Fruit fly (Drosophila melanogaster) whole organism, embryonic: ENCODE measurements around the gene swa.
A peak's percentile ranks its signal among the peaks of the same experiment; 100 is the strongest.

ENCODE experiments used
- BEAF-32 ChIP-seq: fragments of 200-800 bp; sonication (Bioruptor generic); optimal IDR thresholded peaks from 3 replicates; lab custom pipeline; 2017; ENCODE audit warnings: missing biosample characterization, missing genetic modification characterization, mild to moderate bottlenecking, moderate library complexity, missing genetic modification reagents
- Bgb ChIP-seq: fragments of 200-800 bp; sonication (Bioruptor generic); IDR thresholded peaks from 2 replicates; pipeline ENCODE4 v1.3.6; 2022; ENCODE audit warnings: missing biosample characterization, missing genetic modification characterization; ENCODE audit not compliant: partially characterized antibody
- CG10209 ChIP-seq: fragments of 200-800 bp; sonication (Bioruptor generic); optimal IDR thresholded peaks from 3 replicates; lab custom pipeline; 2017; ENCODE audit warnings: missing biosample characterization, mild to moderate bottlenecking, missing genetic modification characterization, missing genetic modification reagents
- CG11696 ChIP-seq: fragments of 200-800 bp; sonication (Bioruptor generic); IDR thresholded peaks from 2 replicates; pipeline ENCODE4 v1.3.6; 2022; ENCODE audit warnings: missing biosample characterization, missing genetic modification characterization
- CG14710 ChIP-seq: fragments of 200-800 bp; sonication (Bioruptor generic); optimal IDR thresholded peaks from 3 replicates; lab custom pipeline; 2019; ENCODE audit warnings: missing biosample characterization, mild to moderate bottlenecking, missing genetic modification characterization, moderate library complexity
- CG15011 ChIP-seq: fragments of 200-800 bp; sonication (Bioruptor generic); optimal IDR thresholded peaks from 3 replicates; lab custom pipeline; 2018; ENCODE audit warnings: missing biosample characterization, mild to moderate bottlenecking, missing genetic modification characterization
- CG15601 ChIP-seq: fragments of 200-800 bp; sonication (Bioruptor generic); optimal IDR thresholded peaks from 3 replicates; lab custom pipeline; 2019; ENCODE audit warnings: missing biosample characterization, mild to moderate bottlenecking, missing genetic modification characterization, moderate library complexity
- CG15696 ChIP-seq: fragments of 200-800 bp; sonication (Bioruptor generic); optimal IDR thresholded peaks from 2 replicates; lab custom pipeline; 2019; ENCODE audit warnings: missing biosample characterization, mild to moderate bottlenecking, missing genetic modification characterization, moderate library complexity
- CG17328 ChIP-seq: fragments of 200-800 bp; sonication (Bioruptor generic); IDR thresholded peaks from 2 replicates; pipeline ENCODE4 v1.3.6; 2022; ENCODE audit warnings: missing biosample characterization, missing genetic modification characterization
- CG17802 ChIP-seq: fragments of 200-800 bp; sonication (Bioruptor generic); optimal IDR thresholded peaks from 2 replicates; lab custom pipeline; 2018; ENCODE audit warnings: missing biosample characterization, mild to moderate bottlenecking, missing genetic modification characterization, moderate library complexity
- CG18011 ChIP-seq: fragments of 200-800 bp; sonication (Bioruptor generic); optimal IDR thresholded peaks from 2 replicates; lab custom pipeline; 2017; ENCODE audit warnings: missing biosample characterization, missing genetic modification characterization, mild to moderate bottlenecking, moderate library complexity, missing genotype
- CG18619 ChIP-seq: fragments of 200-800 bp; sonication (Bioruptor generic); optimal IDR thresholded peaks from 3 replicates; lab custom pipeline; 2017; ENCODE audit warnings: missing biosample characterization, mild to moderate bottlenecking, missing genetic modification characterization
- CG2712 ChIP-seq: fragments of 200-800 bp; optimal IDR thresholded peaks from 3 replicates; lab custom pipeline; 2019; ENCODE audit warnings: missing biosample characterization, mild to moderate bottlenecking, missing genetic modification characterization, moderate library complexity
- CG2875 ChIP-seq: fragments of 200-800 bp; sonication (Bioruptor generic); optimal IDR thresholded peaks from 2 replicates; lab custom pipeline; 2017; ENCODE audit warnings: missing biosample characterization, mild to moderate bottlenecking, missing genetic modification characterization, missing genetic modification reagents
- CG31224 ChIP-seq: fragments of 200-800 bp; sonication (Bioruptor generic); IDR thresholded peaks from 2 replicates; pipeline ENCODE4 v1.3.6; 2022; ENCODE audit warnings: missing biosample characterization, missing genetic modification characterization
- CG7556 ChIP-seq: fragments of 200-800 bp; sonication (Bioruptor generic); optimal IDR thresholded peaks from 2 replicates; lab custom pipeline; 2017; ENCODE audit warnings: missing biosample characterization, mild to moderate bottlenecking, missing genetic modification characterization
- CG7928 ChIP-seq: fragments of 200-800 bp; sonication (Bioruptor generic); optimal IDR thresholded peaks from 2 replicates; lab custom pipeline; 2017; ENCODE audit warnings: missing biosample characterization, mild to moderate bottlenecking, missing genetic modification characterization
- CG9215 ChIP-seq: fragments of 200-800 bp; sonication (Bioruptor generic); IDR thresholded peaks from 2 replicates; pipeline ENCODE4 v1.3.6; 2022; ENCODE audit warnings: missing biosample characterization, missing genetic modification characterization
- D ChIP-seq, 2 experiments: fragments of 200-800 bp in 1 of 2; fragments of >200 bp in 1 of 2; sonication (Bioruptor generic) in 1 of 2; optimal IDR thresholded peaks; 2 replicates in 1 of 2; 3 replicates in 1 of 2; lab custom pipeline; 2017; ENCODE audit warnings: mild to moderate bottlenecking in 1 of 2, missing biosample characterization in 1 of 2, missing genetic modification characterization in 1 of 2, missing genetic modification reagents in 1 of 2
- D19B ChIP-seq: fragments of 200-800 bp; sonication (Bioruptor generic); optimal IDR thresholded peaks from 2 replicates; lab custom pipeline; 2017; ENCODE audit warnings: missing biosample characterization, mild to moderate bottlenecking, missing genetic modification characterization
- Dad ChIP-seq: fragments of 200-800 bp; sonication (Bioruptor generic); optimal IDR thresholded peaks from 3 replicates; lab custom pipeline; 2016; ENCODE audit warnings: missing biosample characterization, missing genetic modification characterization
- Fer1 ChIP-seq: fragments of 200-800 bp; sonication (Bioruptor generic); optimal IDR thresholded peaks from 2 replicates; lab custom pipeline; 2017; ENCODE audit warnings: missing biosample characterization, mild to moderate bottlenecking, missing genetic modification characterization
- H2.0 ChIP-seq: fragments of 200-800 bp; sonication (Bioruptor generic); IDR thresholded peaks from 2 replicates; pipeline ENCODE4 v1.3.6; 2022; ENCODE audit warnings: missing biosample characterization, missing genetic modification characterization
- Hand ChIP-seq: fragments of 200-800 bp; sonication (Bioruptor generic); optimal IDR thresholded peaks from 2 replicates; lab custom pipeline; 2017; ENCODE audit warnings: mild to moderate bottlenecking, missing biosample characterization, missing genetic modification reagents, missing genetic modification characterization
- Lim3 ChIP-seq: fragments of 200-800 bp; sonication (Bioruptor generic); IDR thresholded peaks from 2 replicates; pipeline ENCODE4 v1.3.6; 2022; ENCODE audit warnings: missing biosample characterization, missing genetic modification characterization
- MESR4 ChIP-seq: fragments of 200-800 bp; sonication (Bioruptor generic); optimal IDR thresholded peaks from 2 replicates; lab custom pipeline; 2018; ENCODE audit warnings: missing biosample characterization, mild to moderate bottlenecking, missing genetic modification characterization, moderate library complexity
- Rfx ChIP-seq: fragments of 200-800 bp; sonication (Bioruptor generic); IDR thresholded peaks from 2 replicates; pipeline ENCODE4 v1.3.6; 2022; ENCODE audit warnings: missing biosample characterization, missing genetic modification characterization
- Rx ChIP-seq: fragments of 200-800 bp; sonication (Bioruptor generic); IDR thresholded peaks from 2 replicates; pipeline ENCODE4 v1.3.6; 2022; ENCODE audit warnings: missing biosample characterization, missing genetic modification characterization
- Side ChIP-seq: fragments of 200-800 bp; sonication (Bioruptor generic); optimal IDR thresholded peaks from 2 replicates; lab custom pipeline; 2016; ENCODE audit warnings: missing biosample characterization, missing genetic modification characterization
- YL-1 ChIP-seq: fragments of 200-800 bp; sonication (Bioruptor generic); optimal IDR thresholded peaks from 3 replicates; lab custom pipeline; 2017; ENCODE audit warnings: missing biosample characterization, mild to moderate bottlenecking, missing genetic modification characterization
- bab2 ChIP-seq: fragments of 200-800 bp; sonication (Bioruptor generic); optimal IDR thresholded peaks from 2 replicates; lab custom pipeline; 2016; ENCODE audit warnings: missing biosample characterization, missing genetic modification characterization
- caup ChIP-seq: fragments of 200-800 bp; sonication (Bioruptor generic); optimal IDR thresholded peaks from 3 replicates; lab custom pipeline; 2017; ENCODE audit warnings: missing biosample characterization, mild to moderate bottlenecking, missing genetic modification characterization, moderate library complexity; ENCODE audit not compliant: severe bottlenecking
- chif ChIP-seq, 2 experiments: fragments of 200-800 bp; sonication (Bioruptor generic); optimal IDR thresholded peaks; 3 replicates each; lab custom pipeline; 2016; ENCODE audit warnings: missing biosample characterization in 2 of 2, missing genetic modification characterization in 2 of 2
- cwo ChIP-seq: fragments of 200-800 bp; sonication (Bioruptor generic); optimal IDR thresholded peaks from 3 replicates; lab custom pipeline; 2017; ENCODE audit warnings: missing biosample characterization, missing genetic modification characterization, mild to moderate bottlenecking, moderate library complexity, missing genetic modification reagents
- emc ChIP-seq: fragments of 200-800 bp; sonication (Bioruptor generic); optimal IDR thresholded peaks from 2 replicates; lab custom pipeline; 2016; ENCODE audit warnings: missing biosample characterization, missing genetic modification characterization
- eyg ChIP-seq: fragments of 200-800 bp; sonication (Bioruptor generic); optimal IDR thresholded peaks from 3 replicates; lab custom pipeline; 2016; ENCODE audit warnings: missing biosample characterization, missing genetic modification characterization
- gcm ChIP-seq: fragments of 200-800 bp; sonication (Bioruptor generic); optimal IDR thresholded peaks from 2 replicates; lab custom pipeline; 2019; ENCODE audit warnings: missing biosample characterization, mild to moderate bottlenecking, missing genetic modification characterization, moderate library complexity
- gsb ChIP-seq: fragments of 200-800 bp; sonication (Bioruptor generic); IDR thresholded peaks from 2 replicates; pipeline ENCODE4 v1.3.6; 2022; ENCODE audit warnings: missing biosample characterization, missing genetic modification characterization
- kah ChIP-seq: fragments of 200-800 bp; sonication (Bioruptor generic); optimal IDR thresholded peaks from 2 replicates; lab custom pipeline; 2018; ENCODE audit warnings: missing biosample characterization, mild to moderate bottlenecking, missing genetic modification characterization
- ken ChIP-seq: fragments of 200-800 bp; sonication (Bioruptor generic); IDR thresholded peaks from 3 replicates; pipeline ENCODE4 v1.3.6; 2022; ENCODE audit warnings: missing biosample characterization, missing genetic modification characterization
- kni ChIP-seq: fragments of 200-800 bp; sonication (Bioruptor generic); optimal IDR thresholded peaks from 3 replicates; lab custom pipeline; 2017; ENCODE audit warnings: mild to moderate bottlenecking, missing biosample characterization, missing genetic modification reagents, missing genetic modification characterization
- nerfin-2 ChIP-seq: fragments of 200-800 bp; sonication (Bioruptor generic); IDR thresholded peaks from 2 replicates; pipeline ENCODE4 v1.3.6; 2022; ENCODE audit warnings: missing biosample characterization, missing genetic modification characterization; ENCODE audit not compliant: partially characterized antibody
- nom ChIP-seq: fragments of 200-800 bp; sonication (Bioruptor generic); optimal IDR thresholded peaks from 2 replicates; lab custom pipeline; 2017; ENCODE audit warnings: missing biosample characterization, missing genetic modification characterization, mild to moderate bottlenecking, moderate library complexity, missing genetic modification reagents
- onecut ChIP-seq: fragments of 200-800 bp; sonication (Bioruptor generic); IDR thresholded peaks from 2 replicates; pipeline ENCODE4 v1.3.6; 2022; ENCODE audit warnings: missing biosample characterization, missing genetic modification characterization
- pb ChIP-seq: fragments of 200-800 bp; sonication (Bioruptor generic); optimal IDR thresholded peaks from 3 replicates; lab custom pipeline; 2016; ENCODE audit warnings: missing biosample characterization, missing genetic modification characterization
- scrt ChIP-seq: fragments of 200-800 bp; sonication (Bioruptor generic); optimal IDR thresholded peaks from 2 replicates; lab custom pipeline; 2018; ENCODE audit warnings: missing biosample characterization, mild to moderate bottlenecking, missing genetic modification characterization, moderate library complexity
- stc ChIP-seq: fragments of 200-800 bp; sonication (Bioruptor generic); IDR thresholded peaks from 2 replicates; pipeline ENCODE4 v1.3.6; 2022; ENCODE audit warnings: missing biosample characterization, missing genetic modification characterization
- tx ChIP-seq: fragments of 200-800 bp; sonication (Bioruptor generic); optimal IDR thresholded peaks from 2 replicates; lab custom pipeline; 2016; ENCODE audit warnings: missing biosample characterization, missing genetic modification characterization

Gene swa

DNA sequence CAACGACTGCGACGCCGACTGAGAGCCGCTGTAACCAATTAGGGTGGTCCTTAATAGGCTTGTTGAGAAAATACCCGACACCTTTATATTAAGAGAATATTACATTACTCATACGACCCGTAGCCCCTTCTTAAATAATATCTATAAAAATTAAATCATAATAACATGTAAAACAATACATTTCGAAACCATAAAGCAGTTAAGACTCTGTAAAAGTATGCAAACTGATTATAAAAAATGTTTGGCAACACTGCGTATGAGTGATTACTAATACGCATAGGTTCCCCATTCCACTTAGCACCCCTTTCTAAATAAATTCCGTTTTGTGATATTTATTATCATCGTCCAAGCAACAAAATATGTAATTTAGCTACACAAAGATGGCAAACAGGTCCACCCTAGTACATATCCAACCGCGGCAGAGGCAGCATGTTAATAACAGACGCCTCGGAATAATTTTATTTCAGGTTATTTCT is 24.9 kb downstream of the swa start (continued):
- TF ChIP-seq CG15696 (tag; lab: Kevin White, UChicago) (no peak), CG15011 (GFP tag; lab: Kevin White, UChicago) (peak; percentile 77), BEAF-32 (GFP tag; lab: Kevin White, UChicago) (no peak), Bgb (GFP tag; lab: Robert Waterston, UW) (no peak), CG7556 (GFP tag; lab: Kevin White, UChicago) (peak; percentile 88), D (optimal IDR thresholded peaks at IDR 0.05; lab: Kevin White, UChicago) (no peak), D (GFP tag; optimal IDR thresholded peaks at IDR 0.05; lab: Kevin White, UChicago) (peak; percentile 68), D19B (GFP tag; lab: Kevin White, UChicago) (peak; percentile 71), scrt (GFP tag; lab: Kevin White, UChicago) (peak; percentile 74), Fer1 (peak; percentile 86), CG17802 (no peak), bab2 (peak; percentile 6), kah (GFP tag; lab: Kevin White, UChicago) (peak; percentile 51), H2.0 (GFP tag; lab: Robert Waterston, UW) (0 out of 2 replicates have a peak, but pooled peaks have one; percentile 23), nerfin-2 (GFP tag; lab: Robert Waterston, UW) (no peak), chif (GFP tag; optimal IDR thresholded peaks at IDR 0.05; lab: Kevin White, UChicago) (peak in 1 of 2 experiments; percentile 3), CG15601 (tag; lab: Kevin White, UChicago) (peak; percentile 75), kni (GFP tag; lab: Kevin White, UChicago) (peak; percentile 19), Lim3 (no peak), CG7928 (GFP tag; lab: Kevin White, UChicago) (peak; percentile 53), CG11696 (GFP tag; lab: Robert Waterston, UW) (peak; percentile 34; the same call in 1 of the 2 replicates), ken (GFP tag; lab: Robert Waterston, UW) (no peak), CG2712 (tag; lab: Kevin White, UChicago) (peak; percentile 84), CG2875 (GFP tag; lab: Kevin White, UChicago) (peak; percentile 68), stc (GFP tag; lab: Robert Waterston, UW) (0 out of 2 replicates have a peak, but pooled peaks have one; percentile 34), eyg (peak; percentile 10), gsb (GFP tag; lab: Robert Waterston, UW) (0 out of 2 replicates have a peak, but pooled peaks have one; percentile 18), tx (GFP tag; lab: Kevin White, UChicago) (no peak), CG31224 (peak; percentile 49; the same call in 1 of the 2 replicates), CG14710 (tag; lab: Kevin White, UChicago) (peak; percentile 66), pb (GFP tag; lab: Kevin White, UChicago) (no peak), Hand (peak; percentile 83), caup (GFP tag; lab: Kevin White, UChicago) (peak; percentile 71), CG18619 (GFP tag; lab: Kevin White, UChicago) (peak; percentile 87), Side (no peak), Rfx (GFP tag; lab: Robert Waterston, UW) (peak; percentile 67), CG9215 (GFP tag; lab: Robert Waterston, UW) (peak; percentile 61), YL-1 (GFP tag; lab: Kevin White, UChicago) (peak; percentile 8), CG10209 (GFP tag; lab: Kevin White, UChicago) (peak; percentile 79), cwo (peak; percentile 17), nom (GFP tag; lab: Kevin White, UChicago) (peak; percentile 97), onecut (GFP tag; lab: Robert Waterston, UW) (no peak), CG17328 (no peak), gcm (GFP tag; lab: Kevin White, UChicago) (peak; percentile 71), CG18011 (peak; percentile 72), emc (GFP tag; lab: Kevin White, UChicago) (no peak), Rx (0 out of 2 replicates have a peak, but pooled peaks have one; percentile 25), Dad (GFP tag; lab: Kevin White, UChicago) (peak; percentile 23), MESR4 (no peak)
